Worm (Caenorhabditis elegans): ENCODE measurements around the gene srr-4.
A peak's percentile ranks its signal among the peaks of the same experiment; 100 is the strongest.

srr-4 gene

DNA sequence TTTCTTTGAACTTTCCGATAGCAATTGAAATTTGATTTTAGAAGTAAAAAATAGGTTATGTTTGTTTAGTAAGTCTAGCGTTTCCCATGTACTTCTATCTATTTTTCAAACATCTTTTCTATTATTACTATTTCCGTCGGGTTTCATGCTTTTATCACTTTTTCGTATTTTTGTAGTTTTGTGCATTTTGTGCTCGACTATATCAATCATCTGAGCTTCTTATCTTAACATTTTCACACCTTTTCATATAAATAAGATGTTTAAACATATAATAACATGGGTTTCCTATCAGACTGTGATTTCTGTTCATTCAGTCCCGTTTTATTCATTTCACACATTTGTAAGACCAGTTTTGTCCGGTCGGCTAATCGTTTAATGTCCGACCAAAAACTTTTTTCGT, 957 bp upstream of the srr-4 start:
- TF ChIP-seq elt-2 (tag; optimal IDR thresholded peaks at IDR 0.05) (peak; percentile 86), pqm-1 (tag; optimal IDR thresholded peaks at IDR 0.05) (peak; percentile 85), nfya-1 (tag; optimal IDR thresholded peaks at IDR 0.05; ENCODE audit: insufficient read depth) (no peak)

DNA sequence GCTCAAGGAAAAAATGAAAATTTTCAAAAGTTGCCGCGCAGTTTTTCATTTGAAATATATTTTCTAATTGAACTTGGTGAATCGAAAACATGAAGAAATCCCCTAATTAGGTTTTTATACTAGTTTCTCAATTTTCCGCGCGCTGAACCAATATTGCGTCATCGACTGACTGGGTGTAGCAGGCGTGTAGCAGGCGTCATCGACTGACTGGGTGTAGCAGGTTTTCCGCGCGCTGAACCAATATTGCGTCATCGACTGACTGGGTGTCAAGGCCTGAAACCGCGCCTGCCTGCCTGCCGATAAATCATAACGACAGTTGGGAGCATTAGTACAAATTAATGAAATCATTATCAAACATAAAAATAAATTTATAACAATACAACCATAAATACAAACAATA, 4.3 kb downstream of the srr-4 start:
- TF ChIP-seq jun-1 (tag; optimal IDR thresholded peaks at IDR 0.05) (no peak), mml-1 (tag; optimal IDR thresholded peaks at IDR 0.05) (no peak), elt-2 (tag; optimal IDR thresholded peaks at IDR 0.05) (peak; percentile 2), skn-1 (tag; optimal IDR thresholded peaks at IDR 0.05) (no peak), elt-3 (tag; optimal IDR thresholded peaks at IDR 0.05) (no peak), nhr-77 (tag; optimal IDR thresholded peaks at IDR 0.05) (no peak)

- peak; percentile 13 for TF ChIP-seq nhr-43 (tag; optimal IDR thresholded peaks at IDR 0.05; ENCODE audit: poor library complexity, severe bottlenecking)
- TF ChIP-seq elt-2 (tag; optimal IDR thresholded peaks at IDR 0.05): peak; percentile 90
- TF ChIP-seq eor-1 (tag; optimal IDR thresholded peaks at IDR 0.05): no peak
- TF ChIP-seq pqm-1 (tag; optimal IDR thresholded peaks at IDR 0.05): peak; percentile 58
These were observed 7.4 kb downstream of the srr-4 start for ce11 chrV:5026438-5026837.

- TF ChIP-seq pqm-1 (tag; optimal IDR thresholded peaks at IDR 0.05): peak; percentile 83
- no peak for TF ChIP-seq jun-1 (tag; optimal IDR thresholded peaks at IDR 0.05)
- peak; percentile 95 for TF ChIP-seq elt-2 (tag; optimal IDR thresholded peaks at IDR 0.05)
- no peak for TF ChIP-seq ztf-4 (tag; optimal IDR thresholded peaks at IDR 0.05)
- TF ChIP-seq zag-1 (tag; optimal IDR thresholded peaks at IDR 0.05): no peak
- TF ChIP-seq R02D3.7 (tag; optimal IDR thresholded peaks at IDR 0.05): no peak
- peak; percentile 5 for TF ChIP-seq mdl-1 (tag; optimal IDR thresholded peaks at IDR 0.05)
- TF ChIP-seq eor-1 (tag; optimal IDR thresholded peaks at IDR 0.05): no peak
These were observed 8.6 kb downstream of the srr-4 start, which contains the start of gene cpt-4 for ce11 chrV:5027640-5028039. TSS of gene cpt-4 (minus strand) at chrV:5027723.

- TF ChIP-seq mml-1 (tag; optimal IDR thresholded peaks at IDR 0.05) (no peak), elt-2 (tag; optimal IDR thresholded peaks at IDR 0.05) (peak; percentile 88), nhr-28 (tag; optimal IDR thresholded peaks at IDR 0.05) (no peak), lin-39 (tag; optimal IDR thresholded peaks at IDR 0.05) (no peak), fkh-10 (GFP tag; optimal IDR thresholded peaks at IDR 0.05) (no peak), ceh-82 (tag; optimal IDR thresholded peaks at IDR 0.05) (no peak), jun-1 (tag; optimal IDR thresholded peaks at IDR 0.05) (peak; percentile 3), pqm-1 (tag; optimal IDR thresholded peaks at IDR 0.05) (peak; percentile 86), lsy-12 (tag; optimal IDR thresholded peaks at IDR 0.05) (no peak), skn-1 (tag; optimal IDR thresholded peaks at IDR 0.05) (peak; percentile 38), egl-27 (tag; optimal IDR thresholded peaks at IDR 0.05) (no peak), nhr-43 (tag; optimal IDR thresholded peaks at IDR 0.05; ENCODE audit: poor library complexity, severe bottlenecking) (no peak), aly-2 (tag; optimal IDR thresholded peaks at IDR 0.05) (no peak), ceh-28 (tag; optimal IDR thresholded peaks at IDR 0.05) (no peak), ztf-4 (tag; optimal IDR thresholded peaks at IDR 0.05) (no peak), pha-4 (tag; optimal IDR thresholded peaks at IDR 0.05) (peak; percentile 28), daf-12 (tag; optimal IDR thresholded peaks at IDR 0.05) (no peak)
These were observed 11.2 kb downstream of the srr-4 start for ce11 chrV:5030212-5030611.

DNA sequence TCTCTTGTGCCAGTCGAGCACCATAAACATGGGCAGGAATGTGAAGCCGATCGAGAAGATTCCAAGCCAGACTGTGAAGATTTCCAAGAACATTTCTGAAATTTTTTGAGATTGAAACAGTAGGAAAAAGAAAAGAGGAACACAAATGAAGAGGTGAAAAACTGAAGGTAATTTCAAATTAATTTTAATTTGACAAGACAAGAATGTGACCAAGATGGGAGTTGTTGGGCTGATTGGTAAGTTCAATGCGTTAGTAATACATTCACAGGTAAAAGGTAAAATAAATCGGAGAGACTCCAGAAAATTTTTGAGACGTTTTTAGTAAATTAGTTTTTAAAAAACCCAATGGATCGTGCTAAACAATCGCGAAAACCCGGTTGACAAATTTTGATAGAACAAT, 11.7 kb downstream of the srr-4 start, which contains the start of gene swt-7:
swt-7 (minus strand) TSS at position 101 of the 400 bp plus-strand sequence.
- TF ChIP-seq ztf-11 (tag; optimal IDR thresholded peaks at IDR 0.05) (no peak), egl-5 (tag; optimal IDR thresholded peaks at IDR 0.05) (no peak), unc-62 (GFP tag; optimal IDR thresholded peaks at IDR 0.05) (no peak), pqm-1 (tag; optimal IDR thresholded peaks at IDR 0.05) (no peak), fkh-2 (tag; optimal IDR thresholded peaks at IDR 0.05) (no peak), hmg-11 (tag; optimal IDR thresholded peaks at IDR 0.05) (no peak), lin-15B (tag; optimal IDR thresholded peaks at IDR 0.05) (no peak), lin-39 (tag; optimal IDR thresholded peaks at IDR 0.05) (no peak), nhr-76 (tag; optimal IDR thresholded peaks at IDR 0.05) (no peak), mml-1 (tag; optimal IDR thresholded peaks at IDR 0.05) (no peak)
